Worm (Caenorhabditis elegans): ENCODE measurements around the gene kbp-3.

DNA sequence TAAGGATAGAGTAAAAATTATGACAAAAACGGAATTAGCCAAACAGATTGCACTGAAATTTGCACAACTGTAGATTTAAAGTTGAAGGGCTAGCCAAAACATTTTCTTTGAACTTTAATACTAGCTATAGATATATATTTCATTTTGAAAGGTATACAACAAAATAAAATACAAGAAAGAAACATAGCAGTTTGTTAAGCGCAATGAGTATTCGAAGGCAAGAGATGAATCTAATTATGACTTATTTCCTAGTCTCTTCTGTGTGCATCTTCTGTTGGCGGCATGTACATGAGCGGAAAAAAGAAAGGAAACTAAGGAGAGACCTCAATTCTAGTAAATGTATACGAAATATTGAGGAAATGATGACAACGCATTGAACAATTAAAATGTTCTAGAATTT is 42.2 kb upstream of the kbp-3 start:
- TF ChIP-seq lim-7 (GFP tag; IDR thresholded peaks at IDR 0.05) (no peak), ceh-44 (GFP tag; IDR thresholded peaks at IDR 0.05) (no peak), lin-39 (tag; optimal IDR thresholded peaks at IDR 0.05) (no peak), lsy-2 (tag; optimal IDR thresholded peaks at IDR 0.05) (no peak), unc-130 (GFP tag; optimal IDR thresholded peaks at IDR 0.05) (no peak), nhr-77 (tag; optimal IDR thresholded peaks at IDR 0.05) (no peak), nhr-111 (GFP tag; optimal IDR thresholded peaks at IDR 0.05) (no peak), mdl-1 (tag; optimal IDR thresholded peaks at IDR 0.05) (no peak), unc-62 (GFP tag; optimal IDR thresholded peaks at IDR 0.05 in 1 of 2) (no peak), unc-62 (tag; optimal IDR thresholded peaks at IDR 0.05) (no peak), nhr-25 (tag; optimal IDR thresholded peaks at IDR 0.05; ENCODE audit: borderline replicate concordance, insufficient read depth) (no peak), jun-1 (tag; optimal IDR thresholded peaks at IDR 0.05) (no peak)

Data from whole organism, L4 larva.